Worm (Caenorhabditis elegans) whole organism, midembryonic: ENCODE measurements around the gene C08F8.3.

Experiments
- cog-1 ChIP-seq: sonication (generic microtip); optimal IDR thresholded peaks from 2 replicates; lab custom pipeline; 2016; ENCODE audit warnings: missing genetic modification characterization, missing compliant biosample characterization
- flt-1 ChIP-seq: fragments of 200-800 bp; sonication (Bioruptor generic); IDR thresholded peaks from 2 replicates; pipeline ENCODE4 v1.3.6; 2022; ENCODE audit warnings: missing genetic modification characterization, missing compliant biosample characterization
- klf-2 ChIP-seq: fragments of 200-800 bp; sonication (Bioruptor generic); conservative IDR thresholded peaks from 2 replicates; pipeline ENCODE4 v1.3.6; 2022; ENCODE audit warnings: missing genetic modification reagents, missing genetic modification characterization, missing compliant biosample characterization
- med-1 ChIP-seq: sonication (generic microtip); optimal IDR thresholded peaks from 2 replicates; lab custom pipeline; 2017; ENCODE audit warnings: missing genetic modification characterization, mild to moderate bottlenecking, missing compliant biosample characterization, antibody characterized with exemption, missing genetic modification reagents; ENCODE audit not compliant: insufficient read depth
- ref-1 ChIP-seq: fragments of 200-800 bp; sonication (Bioruptor generic); conservative IDR thresholded peaks from 2 replicates; pipeline ENCODE4 v1.3.6; 2022; ENCODE audit warnings: missing genetic modification reagents, missing genetic modification characterization, missing compliant biosample characterization
- tab-1 ChIP-seq: fragments of 200-800 bp; sonication (Bioruptor generic); IDR thresholded peaks from 2 replicates; pipeline ENCODE4 v1.3.6; 2022; ENCODE audit warnings: missing genetic modification characterization, missing compliant biosample characterization

DNA sequence TGAATTAATAATTGTTTCAGACTA is 29.0 kb upstream of the C08F8.3 start, which contains the start of gene swsn-4:
- TF ChIP-seq flt-1 (GFP tag; lab: Robert Waterston, UW) = no peak
- TF ChIP-seq ref-1 (GFP tag; lab: Robert Waterston, UW) = no peak
- TF ChIP-seq tab-1 (GFP tag; lab: Robert Waterston, UW) = no peak
- no peak for TF ChIP-seq med-1 (GFP tag; lab: Kevin White, UChicago)
- no peak for TF ChIP-seq cog-1 (tag; lab: Kevin White, UChicago)
- no peak for TF ChIP-seq klf-2 (GFP tag; lab: Robert Waterston, UW)
